Fruit fly (Drosophila melanogaster) whole organism, prepupa: ENCODE data around the gene Non3.

Source experiments
- Blimp-1 ChIP-seq: fragments of 200-800 bp; sonication (Bioruptor generic); optimal IDR thresholded peaks from 3 replicates; lab custom pipeline; 2017; ENCODE audit warnings: missing biosample characterization, missing genetic modification characterization, mild to moderate bottlenecking, moderate library complexity, missing genetic modification reagents
- CG10669 ChIP-seq: fragments of 200-800 bp; sonication (Bioruptor generic); optimal IDR thresholded peaks from 3 replicates; lab custom pipeline; 2018; ENCODE audit warnings: missing biosample characterization, mild to moderate bottlenecking, missing genetic modification characterization, moderate library complexity
- CG11902 ChIP-seq: fragments of 200-800 bp; sonication (Bioruptor generic); optimal IDR thresholded peaks from 3 replicates; lab custom pipeline; 2016; ENCODE audit warnings: missing biosample characterization, missing genetic modification characterization
- CG15336 ChIP-seq: fragments of 200-800 bp; sonication (Bioruptor generic); IDR thresholded peaks from 2 replicates; pipeline ENCODE4 v1.3.6; 2022; ENCODE audit warnings: missing biosample characterization, missing genetic modification characterization
- CG16779 ChIP-seq: fragments of 200-800 bp; sonication (Bioruptor generic); optimal IDR thresholded peaks from 3 replicates; lab custom pipeline; 2017; ENCODE audit warnings: missing biosample characterization, mild to moderate bottlenecking, missing genetic modification characterization
- CG3032 ChIP-seq: fragments of 200-800 bp; optimal IDR thresholded peaks from 2 replicates; lab custom pipeline; 2019; ENCODE audit warnings: missing biosample characterization, mild to moderate bottlenecking, missing genetic modification characterization, moderate library complexity
- CG32006 ChIP-seq: fragments of 200-800 bp; sonication (Bioruptor generic); optimal IDR thresholded peaks from 3 replicates; lab custom pipeline; 2017; ENCODE audit warnings: missing biosample characterization, mild to moderate bottlenecking, missing genetic modification characterization
- CG34406 ChIP-seq: fragments of 200-800 bp; sonication (Bioruptor generic); optimal IDR thresholded peaks from 3 replicates; lab custom pipeline; 2016; ENCODE audit warnings: missing biosample characterization, missing genetic modification characterization
- CG3919 ChIP-seq: fragments of 200-800 bp; sonication (Bioruptor generic); optimal IDR thresholded peaks from 3 replicates; lab custom pipeline; 2016; ENCODE audit warnings: missing biosample characterization, missing genetic modification characterization
- CG4318 ChIP-seq: fragments of 200-800 bp; sonication (Bioruptor generic); optimal IDR thresholded peaks from 3 replicates; lab custom pipeline; 2017; ENCODE audit warnings: missing biosample characterization, mild to moderate bottlenecking, missing genetic modification characterization
- CG6792 ChIP-seq: fragments of 200-800 bp; sonication (Bioruptor generic); optimal IDR thresholded peaks from 3 replicates; lab custom pipeline; 2016; ENCODE audit warnings: missing biosample characterization, missing genetic modification characterization
- CG6808 ChIP-seq: fragments of 200-800 bp; sonication (Bioruptor generic); optimal IDR thresholded peaks from 3 replicates; lab custom pipeline; 2017; ENCODE audit warnings: missing biosample characterization, missing genetic modification characterization, mild to moderate bottlenecking, moderate library complexity, missing genetic modification reagents
- CG6854 ChIP-seq: fragments of 200-800 bp; sonication (Bioruptor generic); optimal IDR thresholded peaks from 2 replicates; lab custom pipeline; 2017; ENCODE audit warnings: missing biosample characterization, mild to moderate bottlenecking, missing genetic modification characterization
- CG8119 ChIP-seq: fragments of 200-800 bp; sonication (Bioruptor generic); IDR thresholded peaks from 3 replicates; pipeline ENCODE4 v1.3.6; 2022; ENCODE audit warnings: missing biosample characterization, missing genetic modification characterization
- CG8319 ChIP-seq: fragments of 200-800 bp; sonication (Bioruptor generic); optimal IDR thresholded peaks from 3 replicates; lab custom pipeline; 2016; ENCODE audit warnings: missing biosample characterization, missing genetic modification characterization
- CG8632 ChIP-seq: fragments of 200-800 bp; sonication (Bioruptor generic); optimal IDR thresholded peaks from 3 replicates; lab custom pipeline; 2016; ENCODE audit warnings: missing biosample characterization, missing genetic modification characterization
- CG9139 ChIP-seq: fragments of 200-800 bp; sonication (Bioruptor generic); optimal IDR thresholded peaks from 3 replicates; lab custom pipeline; 2017; ENCODE audit warnings: missing biosample characterization, mild to moderate bottlenecking, missing genetic modification characterization
- Eip75B ChIP-seq: fragments of 200-800 bp; sonication (Bioruptor generic); optimal IDR thresholded peaks from 3 replicates; lab custom pipeline; 2016; ENCODE audit warnings: missing biosample characterization, missing genetic modification characterization
- Eip78C ChIP-seq: fragments of 200-800 bp; sonication (Bioruptor generic); peaks from one replicate; lab custom pipeline; 2016; ENCODE audit warnings: missing biosample characterization, missing genetic modification characterization
- Eip93F ChIP-seq: fragments of 200-800 bp; sonication (Bioruptor generic); optimal IDR thresholded peaks from 2 replicates; lab custom pipeline; 2016; ENCODE audit warnings: missing biosample characterization, mild to moderate bottlenecking, missing genetic modification characterization
- Ets96B ChIP-seq: fragments of 200-800 bp; optimal IDR thresholded peaks from 2 replicates; lab custom pipeline; 2019; ENCODE audit warnings: missing biosample characterization, mild to moderate bottlenecking, missing genetic modification characterization, moderate library complexity
- Gug ChIP-seq: fragments of 200-800 bp; sonication (Bioruptor generic); IDR thresholded peaks from 2 replicates; pipeline ENCODE4 v1.3.6; 2022; ENCODE audit warnings: missing biosample characterization, missing genetic modification characterization
- Hr38 ChIP-seq: sonication (Bioruptor generic); optimal IDR thresholded peaks from 2 replicates; lab custom pipeline; 2016; ENCODE audit warnings: missing biosample characterization, missing genetic modification characterization
- Hr39 ChIP-seq: fragments of 200-800 bp; sonication (Bioruptor generic); optimal IDR thresholded peaks from 2 replicates; lab custom pipeline; 2016; ENCODE audit warnings: missing biosample characterization, missing genetic modification characterization
- Hr4 ChIP-seq: fragments of 200-800 bp; sonication (Bioruptor generic); optimal IDR thresholded peaks from 3 replicates; lab custom pipeline; 2016; ENCODE audit warnings: missing biosample characterization, missing genetic modification characterization
- Lpt ChIP-seq: fragments of 200-800 bp; sonication (Bioruptor generic); optimal IDR thresholded peaks from 3 replicates; lab custom pipeline; 2016; ENCODE audit warnings: missing biosample characterization, missing genetic modification characterization
- Sox102F ChIP-seq: fragments of 200-800 bp; sonication (Bioruptor generic); optimal IDR thresholded peaks from 2 replicates; lab custom pipeline; 2016; ENCODE audit warnings: missing biosample characterization, mild to moderate bottlenecking, missing genetic modification characterization
- Sox15 ChIP-seq: fragments of 200-800 bp; sonication (Bioruptor generic); optimal IDR thresholded peaks from 3 replicates; lab custom pipeline; 2016; ENCODE audit warnings: missing biosample characterization, missing genetic modification characterization
- achi ChIP-seq: fragments of 200-800 bp; sonication (Bioruptor generic); optimal IDR thresholded peaks from 3 replicates; lab custom pipeline; 2016; ENCODE audit warnings: missing biosample characterization, missing genetic modification characterization
- acj6 ChIP-seq: fragments of 200-800 bp; sonication (Bioruptor generic); optimal IDR thresholded peaks from 3 replicates; lab custom pipeline; 2016; ENCODE audit warnings: missing biosample characterization, missing genetic modification characterization
- dac ChIP-seq: fragments of 200-800 bp; sonication (Bioruptor generic); optimal IDR thresholded peaks from 2 replicates; lab custom pipeline; 2017; ENCODE audit warnings: missing biosample characterization, mild to moderate bottlenecking, missing genetic modification characterization
- eg ChIP-seq: fragments of 200-800 bp; sonication (Bioruptor generic); IDR thresholded peaks from 3 replicates; pipeline ENCODE4 v1.3.6; 2022; ENCODE audit warnings: missing biosample characterization, missing genetic modification characterization
- esn ChIP-seq: fragments of 200-800 bp; sonication (Bioruptor generic); optimal IDR thresholded peaks from 2 replicates; lab custom pipeline; 2016; ENCODE audit warnings: missing biosample characterization, mild to moderate bottlenecking, missing genetic modification characterization, moderate library complexity
- fd59A ChIP-seq: fragments of 200-800 bp; sonication (Bioruptor generic); optimal IDR thresholded peaks from 2 replicates; lab custom pipeline; 2017; ENCODE audit warnings: missing biosample characterization, mild to moderate bottlenecking, missing genetic modification characterization, missing genetic modification reagents
- fd85E ChIP-seq: fragments of 200-800 bp; sonication (Bioruptor generic); optimal IDR thresholded peaks from 3 replicates; lab custom pipeline; 2016; ENCODE audit warnings: missing biosample characterization, missing genetic modification characterization
- fkh ChIP-seq: fragments of 200-800 bp; sonication (Bioruptor generic); optimal IDR thresholded peaks from 3 replicates; lab custom pipeline; 2017; ENCODE audit warnings: missing biosample characterization, mild to moderate bottlenecking, missing genetic modification characterization, moderate library complexity
- lz ChIP-seq: fragments of 200-800 bp; sonication (Bioruptor generic); optimal IDR thresholded peaks from 3 replicates; lab custom pipeline; 2016; ENCODE audit warnings: missing biosample characterization, missing genetic modification characterization
- net ChIP-seq: fragments of 200-800 bp; sonication (Bioruptor generic); optimal IDR thresholded peaks from 3 replicates; lab custom pipeline; 2016; ENCODE audit warnings: missing biosample characterization, missing genetic modification characterization
- salr ChIP-seq, 2 experiments: fragments of 200-800 bp; sonication (Bioruptor generic); optimal IDR thresholded peaks; 3 replicates each; lab custom pipeline; 2016 to 2018; ENCODE audit warnings: missing biosample characterization in 2 of 2, missing genetic modification characterization in 2 of 2, mild to moderate bottlenecking in 1 of 2
- ss ChIP-seq, 2 experiments: fragments of 200-800 bp; sonication (Bioruptor generic); optimal IDR thresholded peaks; 2 replicates in 1 of 2; 3 replicates in 1 of 2; lab custom pipeline; 2017 to 2018; ENCODE audit warnings: mild to moderate bottlenecking in 2 of 2, missing biosample characterization in 2 of 2, missing genetic modification characterization in 2 of 2, moderate library complexity in 1 of 2
- svp ChIP-seq: fragments of 200-800 bp; sonication (Bioruptor generic); peaks from one replicate; lab custom pipeline; 2016; ENCODE audit warnings: missing biosample characterization, missing genetic modification characterization

The Non3 gene

dm6 chr3R:18188702-18189125, 34.8 kb upstream of the Non3 start, which contains the start of the genes CG12321 and MED17 (continued):
- TF ChIP-seq CG8319 (peak; percentile 75), CG3919 (GFP tag; lab: Kevin White, UChicago) (peak; percentile 88), CG16779 (tag; lab: Kevin White, UChicago) (no peak), net (GFP tag; lab: Kevin White, UChicago) (peak; percentile 76), CG9139 (GFP tag; lab: Kevin White, UChicago) (peak; percentile 6), CG32006 (peak; percentile 92), Eip78C (GFP tag; lab: Kevin White, UChicago) (peak; percentile 91), CG3032 (tag; lab: Kevin White, UChicago) (peak; percentile 84)
- TF ChIP-seq, all 60 proteins: peak for 47

dm6 chr3R:18191867-18192266, 31.7 kb upstream of the Non3 start, which contains the start of gene CG14313:
Gene CG14313, minus strand, starts transcription at chr3R:18191967.
- TF ChIP-seq CG4318 = no peak
- TF ChIP-seq Gug (GFP tag; lab: Robert Waterston, UW) = no peak
- peak in 1 of 2 experiments; percentile 55 for TF ChIP-seq ss (GFP tag; optimal IDR thresholded peaks at IDR 0.05; lab: Kevin White, UChicago)

DNA sequence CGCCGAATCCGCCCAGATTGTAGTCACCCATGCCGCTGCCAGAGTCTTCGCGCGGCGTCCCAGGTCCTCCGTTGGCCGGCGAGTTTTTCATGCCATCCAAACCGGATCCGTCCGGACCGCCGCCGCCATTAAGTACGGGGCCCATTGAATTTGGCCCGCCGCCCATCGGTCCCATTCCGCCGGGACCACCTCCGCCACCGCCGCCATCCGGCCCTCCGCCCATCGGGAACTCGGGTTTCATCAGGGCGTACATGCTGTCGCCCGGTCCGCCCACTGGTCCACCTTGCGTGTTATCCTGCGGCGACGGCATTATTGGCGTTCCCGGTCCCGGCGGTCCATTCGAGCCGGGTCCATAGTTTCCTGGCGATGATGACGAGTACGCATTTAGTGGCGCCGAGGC, 28.2 kb upstream of the Non3 start:
- TF ChIP-seq fd59A (GFP tag; lab: Kevin White, UChicago) (no peak), salr (GFP tag; optimal IDR thresholded peaks at IDR 0.05; lab: Kevin White, UChicago) (no peak), CG3919 (GFP tag; lab: Kevin White, UChicago) (no peak), Sox102F (no peak), Sox15 (GFP tag; lab: Kevin White, UChicago) (no peak), Blimp-1 (GFP tag; lab: Kevin White, UChicago) (no peak), CG8632 (GFP tag; lab: Kevin White, UChicago) (no peak), Eip75B (no peak), fkh (GFP tag; lab: Kevin White, UChicago) (no peak), CG10669 (GFP tag; lab: Kevin White, UChicago) (no peak), CG6808 (GFP tag; lab: Kevin White, UChicago) (no peak), Lpt (GFP tag; lab: Kevin White, UChicago) (no peak), eg (GFP tag; lab: Robert Waterston, UW) (no peak), CG9139 (GFP tag; lab: Kevin White, UChicago) (no peak), achi (GFP tag; lab: Kevin White, UChicago) (no peak), CG16779 (tag; lab: Kevin White, UChicago) (no peak), CG34406 (GFP tag; lab: Kevin White, UChicago) (no peak), svp (GFP tag; lab: Kevin White, UChicago) (no peak), CG6792 (GFP tag; lab: Kevin White, UChicago) (no peak), fd85E (GFP tag; lab: Kevin White, UChicago) (no peak)

- no peak for TF ChIP-seq Hr38
- no peak for TF ChIP-seq CG8119
- TF ChIP-seq CG6792 (GFP tag; lab: Kevin White, UChicago) = no peak
- TF ChIP-seq Blimp-1 (GFP tag; lab: Kevin White, UChicago) = no peak
- no peak for TF ChIP-seq Hr39
- TF ChIP-seq achi (GFP tag; lab: Kevin White, UChicago) = no peak
- TF ChIP-seq CG3919 (GFP tag; lab: Kevin White, UChicago) = no peak
Measured at dm6 chr3R:18196622-18196990, 26.9 kb upstream of the Non3 start.

dm6 chr3R:18196991-18197801, 26.3 kb upstream of the Non3 start:
- TF ChIP-seq esn (peak; percentile 74), CG16779 (tag; lab: Kevin White, UChicago) (peak; percentile 92), CG11902 (peak; percentile 30), acj6 (GFP tag; lab: Kevin White, UChicago) (peak; percentile 53), Eip93F (GFP tag; lab: Kevin White, UChicago) (peak; percentile 77), CG15336 (GFP tag; lab: Robert Waterston, UW) (no peak), dac (GFP tag; lab: Kevin White, UChicago) (peak; percentile 55), CG32006 (peak; percentile 67), lz (peak; percentile 54), eg (GFP tag; lab: Robert Waterston, UW) (no peak), ss (GFP tag; optimal IDR thresholded peaks at IDR 0.05; lab: Kevin White, UChicago) (peak; percentile 95 to 96), Sox15 (GFP tag; lab: Kevin White, UChicago) (peak; percentile 49), achi (GFP tag; lab: Kevin White, UChicago) (peak; percentile 57), Hr38 (no peak), Ets96B (tag; lab: Kevin White, UChicago) (peak; percentile 84), CG6854 (GFP tag; lab: Kevin White, UChicago) (peak; percentile 86), net (GFP tag; lab: Kevin White, UChicago) (peak; percentile 81), Hr4 (GFP tag; lab: Kevin White, UChicago) (peak; percentile 44), Eip75B (peak; percentile 42)
